Worm (Caenorhabditis elegans): ENCODE data around the gene ifd-2.

The ifd-2 gene

ce11 chrX:768061-768646, 47.6 kb downstream of the ifd-2 start, which contains the start of the genes trap-2 and ile-2 (continued):
- TF ChIP-seq zag-1 (tag; optimal IDR thresholded peaks at IDR 0.05) (no peak), aly-2 (tag; optimal IDR thresholded peaks at IDR 0.05) (no peak), ceh-44 (GFP tag; IDR thresholded peaks at IDR 0.05) (no peak), fos-1 (tag; optimal IDR thresholded peaks at IDR 0.05) (no peak), saeg-2 (GFP tag; IDR thresholded peaks at IDR 0.05) (peak; percentile 69; the same call in 1 of the 2 replicates), lin-13 (GFP tag; optimal IDR thresholded peaks at IDR 0.05) (peak; percentile 92), sdz-12 (GFP tag; optimal IDR thresholded peaks at IDR 0.05) (no peak), snpc-4 (tag; optimal IDR thresholded peaks at IDR 0.05) (no peak), mxl-2 (GFP tag; conservative IDR thresholded peaks at IDR 0.05) (no peak), cey-2 (tag; optimal IDR thresholded peaks at IDR 0.05; ENCODE audit: borderline replicate concordance, insufficient read depth) (no peak), spr-3 (GFP tag; optimal IDR thresholded peaks at IDR 0.05) (peak; percentile 79), unc-39 (tag; optimal IDR thresholded peaks at IDR 0.05) (no peak), ctbp-1 (GFP tag; IDR thresholded peaks at IDR 0.05) (peak; percentile 80), zfp-2 (tag; optimal IDR thresholded peaks at IDR 0.05) (no peak), ces-1 (GFP tag; optimal IDR thresholded peaks at IDR 0.05) (no peak), ceh-28 (tag; optimal IDR thresholded peaks at IDR 0.05) (peak; percentile 18), nhr-237 (tag; optimal IDR thresholded peaks at IDR 0.05) (no peak), lsy-2 (tag; optimal IDR thresholded peaks at IDR 0.05) (peak; percentile 92 to 98), T26A8.4 (GFP tag; IDR thresholded peaks at IDR 0.05) (peak; percentile 89), zfp-3 (GFP tag; conservative IDR thresholded peaks at IDR 0.05) (peak; percentile 86), hlh-11 (tag; optimal IDR thresholded peaks at IDR 0.05) (peak; percentile 98), zip-2 (tag; optimal IDR thresholded peaks at IDR 0.05) (peak; percentile 24), tag-97 (GFP tag; IDR thresholded peaks at IDR 0.05) (no peak), snpc-1.2 (GFP tag; IDR thresholded peaks at IDR 0.05) (peak; percentile 47; the same call in 1 of the 2 replicates), F44E2.7 (GFP tag; IDR thresholded peaks at IDR 0.05) (no peak), Y48G9A.11 (GFP tag; IDR thresholded peaks at IDR 0.05) (no peak), nhr-25 (tag; optimal IDR thresholded peaks at IDR 0.05; ENCODE audit: borderline replicate concordance, insufficient read depth) (peak; percentile 97), R02D3.7 (tag; optimal IDR thresholded peaks at IDR 0.05) (no peak), pha-4 (GFP tag; IDR thresholded peaks at IDR 0.05) (peak; percentile 82), pha-4 (tag; optimal IDR thresholded peaks at IDR 0.05) (no peak), unc-130 (GFP tag; optimal IDR thresholded peaks at IDR 0.05) (no peak), nhr-10 (tag; optimal IDR thresholded peaks at IDR 0.05) (peak; percentile 56), F10B5.3 (tag; optimal IDR thresholded peaks at IDR 0.05) (peak; percentile 72), nhr-6 (tag; optimal IDR thresholded peaks at IDR 0.05) (peak; percentile 96), arid-1 (GFP tag; conservative IDR thresholded peaks at IDR 0.05) (peak; percentile 91), vab-7 (GFP tag; IDR thresholded peaks at IDR 0.05) (peak; percentile 59; the same call in 1 of the 2 replicates), daf-12 (tag; optimal IDR thresholded peaks at IDR 0.05) (no peak), mxl-3 (GFP tag; optimal IDR thresholded peaks at IDR 0.05) (peak; percentile 99), skn-1 (tag; optimal IDR thresholded peaks at IDR 0.05) (no peak), F26F4.8 (GFP tag; conservative IDR thresholded peaks at IDR 0.05) (no peak), nhr-41 (GFP tag; IDR thresholded peaks at IDR 0.05) (peak; percentile 92), ceh-20 (GFP tag; IDR thresholded peaks at IDR 0.05) (peak; percentile 79), F49E8.2 (tag; optimal IDR thresholded peaks at IDR 0.05; ENCODE audit: borderline replicate concordance) (no peak), php-3 (GFP tag; IDR thresholded peaks at IDR 0.05) (peak; percentile 86), lin-29 (GFP tag; IDR thresholded peaks at IDR 0.05) (peak; percentile 77), lin-38 (GFP tag; IDR thresholded peaks at IDR 0.05) (peak; percentile 99), nhr-28 (tag; optimal IDR thresholded peaks at IDR 0.05) (peak; percentile 94), nhr-102 (tag; optimal IDR thresholded peaks at IDR 0.05) (peak; percentile 94), dve-1 (tag; optimal IDR thresholded peaks at IDR 0.05; ENCODE audit: insufficient read depth) (peak; percentile 93), aha-1 (tag) (peak; percentile 98), mep-1 (tag; optimal IDR thresholded peaks at IDR 0.05) (peak; percentile 97)

Measured in whole organism, L4 larva.